Fruit fly (Drosophila melanogaster): ENCODE results near the gene CG6005.

The CG6005 gene

DNA sequence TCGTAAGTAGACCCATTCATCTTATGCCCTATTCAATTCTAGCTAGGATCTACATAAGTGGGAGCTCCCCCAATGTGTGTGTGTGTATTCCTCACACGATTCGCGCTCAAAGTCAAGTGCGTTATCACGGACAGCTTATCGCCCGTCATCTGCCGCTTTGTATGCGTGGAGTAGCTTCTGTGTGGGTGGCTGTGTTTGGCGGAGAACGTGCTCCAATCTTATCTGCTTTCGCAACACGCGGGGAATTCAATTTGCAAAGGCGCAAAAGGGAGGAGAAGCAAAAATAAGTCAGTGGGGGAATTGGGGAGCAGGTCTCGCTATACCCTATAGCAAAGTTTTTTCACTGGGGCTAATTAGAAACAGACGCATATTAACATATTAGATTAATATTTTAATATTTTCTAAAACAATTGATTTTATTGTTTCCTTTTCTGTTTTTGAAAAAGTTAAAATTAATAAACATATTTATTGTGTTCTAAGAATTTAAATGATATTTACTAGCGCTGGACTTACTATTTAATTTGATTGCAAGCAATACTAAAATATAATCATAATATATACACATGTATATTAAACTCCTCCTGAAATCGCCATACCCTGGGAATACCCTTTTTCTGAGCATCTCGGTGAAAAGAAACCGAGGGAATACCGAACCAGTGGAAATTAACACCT, 38.6 kb downstream of the CG6005 start (continued):
- TF ChIP-seq pdm3 (GFP tag; optimal IDR thresholded peaks at IDR 0.05) (peak; percentile 82), spab (GFP tag; optimal IDR thresholded peaks at IDR 0.05) (peak; percentile 64), Met (GFP tag; optimal IDR thresholded peaks at IDR 0.05) (peak; percentile 88), svp (GFP tag) (peak; percentile 87), Ets21C (GFP tag; optimal IDR thresholded peaks at IDR 0.05) (peak; percentile 60), CG3032 (tag; optimal IDR thresholded peaks at IDR 0.05) (peak; percentile 72), Ets96B (tag; optimal IDR thresholded peaks at IDR 0.05) (peak; percentile 88), cyc (GFP tag; optimal IDR thresholded peaks at IDR 0.05) (peak; percentile 84), fd59A (GFP tag; optimal IDR thresholded peaks at IDR 0.05) (peak; percentile 74), Eip75B (GFP tag; optimal IDR thresholded peaks at IDR 0.05) (peak; percentile 58), CG34406 (GFP tag; optimal IDR thresholded peaks at IDR 0.05) (peak; percentile 90), CG6276 (GFP tag; optimal IDR thresholded peaks at IDR 0.05) (peak; percentile 44), Smox (GFP tag; optimal IDR thresholded peaks at IDR 0.05) (peak; percentile 89), acj6 (GFP tag; optimal IDR thresholded peaks at IDR 0.05) (peak; percentile 89), CG6792 (GFP tag; optimal IDR thresholded peaks at IDR 0.05) (peak; percentile 87), CG6854 (GFP tag; optimal IDR thresholded peaks at IDR 0.05) (peak; percentile 48), Hr4 (GFP tag; optimal IDR thresholded peaks at IDR 0.05) (peak; percentile 71), CG16779 (tag; optimal IDR thresholded peaks at IDR 0.05) (peak; percentile 59), CG1621 (tag; optimal IDR thresholded peaks at IDR 0.05) (peak; percentile 3), achi (GFP tag; optimal IDR thresholded peaks at IDR 0.05) (peak; percentile 83), CG6163 (GFP tag; IDR thresholded peaks at IDR 0.05) (peak; percentile 58; the same call in 1 of the 3 replicates), Sox15 (GFP tag; optimal IDR thresholded peaks at IDR 0.05) (peak; percentile 81), Sox14 (GFP tag; optimal IDR thresholded peaks at IDR 0.05) (peak; percentile 71), Hr38 (GFP tag; optimal IDR thresholded peaks at IDR 0.05) (no peak), dsx (GFP tag; optimal IDR thresholded peaks at IDR 0.05; ENCODE audit: poor library complexity, severe bottlenecking) (peak; percentile 62), Eip93F (GFP tag; optimal IDR thresholded peaks at IDR 0.05) (peak; percentile 66), CG10669 (GFP tag; optimal IDR thresholded peaks at IDR 0.05) (peak; percentile 73), CG8319 (GFP tag; optimal IDR thresholded peaks at IDR 0.05) (peak; percentile 79), fkh (GFP tag; optimal IDR thresholded peaks at IDR 0.05) (peak; percentile 18), net (GFP tag; optimal IDR thresholded peaks at IDR 0.05) (peak; percentile 79), Sox102F (GFP tag; optimal IDR thresholded peaks at IDR 0.05) (peak; percentile 73), Hr39 (GFP tag; optimal IDR thresholded peaks at IDR 0.05) (peak; percentile 79)

- peak; percentile 76 for TF ChIP-seq CG8119 (GFP tag; IDR thresholded peaks at IDR 0.05)
- peak; percentile 52 for TF ChIP-seq Lpt (GFP tag; optimal IDR thresholded peaks at IDR 0.05)
- TF ChIP-seq Ets21C (GFP tag; optimal IDR thresholded peaks at IDR 0.05), result peak; percentile 46
- TF ChIP-seq CG8632 (GFP tag; optimal IDR thresholded peaks at IDR 0.05), result peak; percentile 71
- peak; percentile 86 for TF ChIP-seq CG6163 (GFP tag; IDR thresholded peaks at IDR 0.05)
- peak; percentile 41 for TF ChIP-seq fd59A (GFP tag; optimal IDR thresholded peaks at IDR 0.05)
- TF ChIP-seq CG8319 (GFP tag; optimal IDR thresholded peaks at IDR 0.05), result peak; percentile 37
- no peak for TF ChIP-seq CG1621 (tag; optimal IDR thresholded peaks at IDR 0.05)
- peak; percentile 42 for TF ChIP-seq dac (GFP tag; optimal IDR thresholded peaks at IDR 0.05)
- peak; percentile 58 for TF ChIP-seq Eip93F (GFP tag; optimal IDR thresholded peaks at IDR 0.05)
- peak; percentile 66 for TF ChIP-seq Sox15 (GFP tag; optimal IDR thresholded peaks at IDR 0.05)
- no peak for TF ChIP-seq CG6854 (GFP tag; optimal IDR thresholded peaks at IDR 0.05)
- peak; percentile 83 for TF ChIP-seq CG34406 (GFP tag; optimal IDR thresholded peaks at IDR 0.05)
- TF ChIP-seq Sox102F (GFP tag; optimal IDR thresholded peaks at IDR 0.05), result peak; percentile 78
- TF ChIP-seq spab (GFP tag; optimal IDR thresholded peaks at IDR 0.05), result no peak
- peak; percentile 61 for TF ChIP-seq CG10669 (GFP tag; optimal IDR thresholded peaks at IDR 0.05)
- TF ChIP-seq Ets96B (tag; optimal IDR thresholded peaks at IDR 0.05), result peak; percentile 73
- peak; percentile 59 for TF ChIP-seq CG6792 (GFP tag; optimal IDR thresholded peaks at IDR 0.05)
- TF ChIP-seq eg (GFP tag; IDR thresholded peaks at IDR 0.05), result peak; percentile 90
- peak; percentile 72 for TF ChIP-seq pdm3 (GFP tag; optimal IDR thresholded peaks at IDR 0.05)
- peak; percentile 49 for TF ChIP-seq CG7368 (GFP tag; optimal IDR thresholded peaks at IDR 0.05)
- peak; percentile 83 for TF ChIP-seq acj6 (GFP tag; optimal IDR thresholded peaks at IDR 0.05)
- peak; percentile 74 for TF ChIP-seq CG32006 (GFP tag; optimal IDR thresholded peaks at IDR 0.05)
- TF ChIP-seq salr (GFP tag; optimal IDR thresholded peaks at IDR 0.05), result peak; percentile 38 to 58
- TF ChIP-seq Hr39 (GFP tag; optimal IDR thresholded peaks at IDR 0.05), result peak; percentile 54
- TF ChIP-seq Met (GFP tag; optimal IDR thresholded peaks at IDR 0.05), result peak; percentile 76
- TF ChIP-seq CG16779 (tag; optimal IDR thresholded peaks at IDR 0.05), result no peak
- peak; percentile 79 for TF ChIP-seq Hr4 (GFP tag; optimal IDR thresholded peaks at IDR 0.05)
- peak in 1 of 2 experiments; percentile 56 for TF ChIP-seq ss (GFP tag; optimal IDR thresholded peaks at IDR 0.05)
- peak; percentile 70 for TF ChIP-seq dsx (GFP tag; optimal IDR thresholded peaks at IDR 0.05; ENCODE audit: poor library complexity, severe bottlenecking)
- peak; percentile 76 for TF ChIP-seq achi (GFP tag; optimal IDR thresholded peaks at IDR 0.05)
- TF ChIP-seq Blimp-1 (GFP tag; optimal IDR thresholded peaks at IDR 0.05), result no peak
- TF ChIP-seq CG6808 (GFP tag; optimal IDR thresholded peaks at IDR 0.05), result no peak
- peak; percentile 62 for TF ChIP-seq Eip75B (GFP tag; optimal IDR thresholded peaks at IDR 0.05)
- TF ChIP-seq CG3032 (tag; optimal IDR thresholded peaks at IDR 0.05), result peak; percentile 68
Measured at dm6 chr3R:18983614-18984185, 40.1 kb downstream of the CG6005 start, which contains the start of the genes snRNP-U1-C and gukh. snRNP-U1-C (minus strand) TSS chr3R:18983650. gukh (plus strand) TSS chr3R:18984025.
